Worm (Caenorhabditis elegans): Measurements from ENCODE around the gene rpn-2.
A peak's percentile ranks its signal among the peaks of the same experiment; 100 is the strongest.

rpn-2 gene

DNA sequence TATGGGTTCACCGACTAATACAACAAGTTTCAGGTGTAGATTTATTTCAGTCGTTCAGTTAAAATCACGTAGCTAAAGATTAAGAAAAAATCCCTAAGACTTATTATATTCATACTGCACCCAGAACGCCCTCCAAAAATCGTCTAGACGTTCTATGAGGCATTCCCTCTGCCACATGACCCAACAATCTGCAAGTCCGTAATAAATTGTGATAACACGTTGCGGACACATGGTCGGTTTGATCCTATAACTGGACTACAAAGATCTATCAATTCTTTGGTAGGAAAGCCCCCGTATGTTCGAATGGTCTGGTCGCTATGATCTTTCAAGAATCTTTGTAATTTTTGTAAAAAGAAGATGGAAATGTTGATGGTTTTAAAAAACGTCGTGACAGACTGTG is 17.0 kb downstream of the rpn-2 start (continued):
- TF ChIP-seq daf-8 (GFP tag; IDR thresholded peaks at IDR 0.05): no peak
- no peak for TF ChIP-seq madf-5 (GFP tag; IDR thresholded peaks at IDR 0.05)
- TF ChIP-seq zfp-2 (tag; optimal IDR thresholded peaks at IDR 0.05): no peak
- no peak for TF ChIP-seq php-3 (GFP tag; IDR thresholded peaks at IDR 0.05)
- TF ChIP-seq aly-2 (tag; optimal IDR thresholded peaks at IDR 0.05): no peak
- TF ChIP-seq ztf-7 (tag; optimal IDR thresholded peaks at IDR 0.05): no peak
- no peak for TF ChIP-seq hmg-1.1 (GFP tag; IDR thresholded peaks at IDR 0.05)
- TF ChIP-seq T20F7.1 (GFP tag; optimal IDR thresholded peaks at IDR 0.05): no peak
- TF ChIP-seq saeg-2 (GFP tag; IDR thresholded peaks at IDR 0.05): no peak
- no peak for TF ChIP-seq fos-1 (tag; optimal IDR thresholded peaks at IDR 0.05)
- peak; percentile 23 for TF ChIP-seq hlh-11 (tag; optimal IDR thresholded peaks at IDR 0.05)
- TF ChIP-seq nhr-77 (tag; optimal IDR thresholded peaks at IDR 0.05): no peak
- TF ChIP-seq nhr-76 (tag; optimal IDR thresholded peaks at IDR 0.05): no peak
- TF ChIP-seq ceh-82 (tag; optimal IDR thresholded peaks at IDR 0.05): no peak
- TF ChIP-seq spr-3 (GFP tag; optimal IDR thresholded peaks at IDR 0.05): no peak
- no peak for TF ChIP-seq lim-7 (GFP tag; IDR thresholded peaks at IDR 0.05)
- TF ChIP-seq nhr-48 (tag; optimal IDR thresholded peaks at IDR 0.05): peak; percentile 83
- no peak for TF ChIP-seq lsy-2 (tag; optimal IDR thresholded peaks at IDR 0.05)
- TF ChIP-seq gei-8 (GFP tag; optimal IDR thresholded peaks at IDR 0.05): no peak
- TF ChIP-seq ces-1 (GFP tag; optimal IDR thresholded peaks at IDR 0.05): no peak
- TF ChIP-seq mdl-1 (tag; optimal IDR thresholded peaks at IDR 0.05): peak in 1 of 2 experiments; percentile 71
- no peak for TF ChIP-seq unc-62 (GFP tag; optimal IDR thresholded peaks at IDR 0.05 in 1 of 2)
- TF ChIP-seq unc-62 (tag; optimal IDR thresholded peaks at IDR 0.05): no peak
- no peak for TF ChIP-seq F10B5.3 (tag; optimal IDR thresholded peaks at IDR 0.05)
- TF ChIP-seq dpl-1 (GFP tag; optimal IDR thresholded peaks at IDR 0.05): no peak
- TF ChIP-seq dve-1 (tag; optimal IDR thresholded peaks at IDR 0.05; ENCODE audit: insufficient read depth): no peak
- no peak for TF ChIP-seq T26A8.4 (GFP tag; IDR thresholded peaks at IDR 0.05)
- TF ChIP-seq Y105C5A.15 (GFP tag; IDR thresholded peaks at IDR 0.05): no peak
- TF ChIP-seq ama-1 (optimal IDR thresholded peaks at IDR 0.05): no peak
- TF ChIP-seq F44E2.7 (GFP tag; IDR thresholded peaks at IDR 0.05): no peak
- TF ChIP-seq fkh-10 (GFP tag; optimal IDR thresholded peaks at IDR 0.05): no peak
- no peak for TF ChIP-seq mxl-2 (GFP tag; conservative IDR thresholded peaks at IDR 0.05)
- 0 out of 2 replicates have a peak, but pooled peaks have one; percentile 8 for TF ChIP-seq dmd-6 (GFP tag; IDR thresholded peaks at IDR 0.05)
- peak; percentile 92 for TF ChIP-seq mxl-3 (GFP tag; optimal IDR thresholded peaks at IDR 0.05)
- no peak for TF ChIP-seq daf-19 (GFP tag; conservative IDR thresholded peaks at IDR 0.05)
- TF ChIP-seq mep-1 (tag; optimal IDR thresholded peaks at IDR 0.05): no peak
- TF ChIP-seq lin-29 (GFP tag; IDR thresholded peaks at IDR 0.05): no peak
- TF ChIP-seq arid-1 (GFP tag; conservative IDR thresholded peaks at IDR 0.05): no peak
- TF ChIP-seq attf-4 (tag; optimal IDR thresholded peaks at IDR 0.05): no peak
- TF ChIP-seq pqm-1 (tag; optimal IDR thresholded peaks at IDR 0.05): no peak
- TF ChIP-seq nhr-11 (tag; optimal IDR thresholded peaks at IDR 0.05): no peak
- TF ChIP-seq F49E8.2 (tag; optimal IDR thresholded peaks at IDR 0.05; ENCODE audit: borderline replicate concordance): no peak
- TF ChIP-seq R02D3.7 (tag; optimal IDR thresholded peaks at IDR 0.05): no peak
- TF ChIP-seq hlh-30 (tag; optimal IDR thresholded peaks at IDR 0.05; ENCODE audit: insufficient read depth): peak; percentile 14
- TF ChIP-seq Y5F2A.4 (GFP tag; optimal IDR thresholded peaks at IDR 0.05): no peak
- no peak for TF ChIP-seq hif-1 (tag; optimal IDR thresholded peaks at IDR 0.05)
- TF ChIP-seq tag-97 (GFP tag; IDR thresholded peaks at IDR 0.05): no peak

Data from whole organism, L4 larva.